Worm (Caenorhabditis elegans) whole organism, L4 larva: ENCODE results near the gene M176.4.

ENCODE experiments used
- Y48G9A.11 ChIP-seq: fragments of 200-800 bp; sonication (Bioruptor generic); IDR thresholded peaks from 2 replicates; pipeline ENCODE4 v1.3.6; 2022; ENCODE audit warnings: missing genetic modification reagents, missing genetic modification characterization, missing compliant biosample characterization
- egl-43 ChIP-seq: fragments of 200-800 bp; sonication (Bioruptor generic); IDR thresholded peaks from 2 replicates; pipeline ENCODE4 v1.3.6; 2022; ENCODE audit warnings: missing genetic modification reagents, missing genetic modification characterization, missing compliant biosample characterization
- fkh-10 ChIP-seq: fragments of 150-350 bp; optimal IDR thresholded peaks from 2 replicates; lab custom pipeline; 2014; ENCODE audit warnings: missing biosample characterization, missing genetic modification reagents, missing genetic modification characterization
- lin-13 ChIP-seq: fragments of 150-350 bp; optimal IDR thresholded peaks from 2 replicates; lab custom pipeline; 2014; ENCODE audit warnings: missing biosample characterization, missing genetic modification reagents, missing genetic modification characterization
- lsy-2 ChIP-seq, 2 experiments: fragments of 150-350 bp in 1 of 2; sonication (generic microtip) in 1 of 2; optimal IDR thresholded peaks; 2 replicates each; lab custom pipeline; 2014 to 2017; ENCODE audit warnings: missing biosample characterization in 2 of 2, missing genetic modification characterization in 2 of 2
- nhr-10 ChIP-seq: fragments of 150-350 bp; optimal IDR thresholded peaks from 2 replicates; lab custom pipeline; 2014; ENCODE audit warnings: missing biosample characterization, missing genetic modification characterization
- nhr-11 ChIP-seq: fragments of 150-350 bp; optimal IDR thresholded peaks from 2 replicates; lab custom pipeline; 2014; ENCODE audit warnings: missing biosample characterization, missing genetic modification characterization
- nhr-48 ChIP-seq: sonication (generic microtip); optimal IDR thresholded peaks from 2 replicates; lab custom pipeline; 2016; ENCODE audit warnings: mild to moderate bottlenecking, missing genetic modification characterization, missing compliant biosample characterization
- pha-4 ChIP-seq, 2 experiments: fragments of 150-350 bp in 1 of 2; fragments of 200-800 bp in 1 of 2; sonication (Bioruptor generic) in 1 of 2; IDR thresholded peaks in 1 of 2; optimal IDR thresholded peaks in 1 of 2; 2 replicates each; pipeline versions ENCODE4 v1.3.6 to Lab custom; 2014 to 2022; ENCODE audit warnings: missing genetic modification characterization in 2 of 2, missing genetic modification reagents in 2 of 2, missing biosample characterization in 1 of 2, missing compliant biosample characterization in 1 of 2
- unc-130 ChIP-seq: sonication (generic microtip); optimal IDR thresholded peaks from 2 replicates; lab custom pipeline; 2016; ENCODE audit warnings: missing genetic modification reagents, missing genetic modification characterization, missing compliant biosample characterization
- unc-39 ChIP-seq: sonication (generic microtip); optimal IDR thresholded peaks from 2 replicates; lab custom pipeline; 2017; ENCODE audit warnings: missing biosample characterization, missing genetic modification characterization
- vab-7 ChIP-seq: fragments of 200-800 bp; sonication (Bioruptor generic); IDR thresholded peaks from 2 replicates; pipeline ENCODE4 v1.3.6; 2022; ENCODE audit warnings: missing genetic modification reagents, missing genetic modification characterization, missing compliant biosample characterization
- zfp-3 ChIP-seq: fragments of 200-800 bp; sonication (Bioruptor generic); conservative IDR thresholded peaks from 2 replicates; pipeline ENCODE4 v1.3.6; 2022; ENCODE audit warnings: missing genetic modification reagents, missing genetic modification characterization, missing compliant biosample characterization
- zip-11 ChIP-seq: fragments of 200-800 bp; sonication (Bioruptor generic); IDR thresholded peaks from 2 replicates; pipeline ENCODE4 v1.3.6; 2022; ENCODE audit warnings: missing genetic modification characterization, missing compliant biosample characterization

DNA sequence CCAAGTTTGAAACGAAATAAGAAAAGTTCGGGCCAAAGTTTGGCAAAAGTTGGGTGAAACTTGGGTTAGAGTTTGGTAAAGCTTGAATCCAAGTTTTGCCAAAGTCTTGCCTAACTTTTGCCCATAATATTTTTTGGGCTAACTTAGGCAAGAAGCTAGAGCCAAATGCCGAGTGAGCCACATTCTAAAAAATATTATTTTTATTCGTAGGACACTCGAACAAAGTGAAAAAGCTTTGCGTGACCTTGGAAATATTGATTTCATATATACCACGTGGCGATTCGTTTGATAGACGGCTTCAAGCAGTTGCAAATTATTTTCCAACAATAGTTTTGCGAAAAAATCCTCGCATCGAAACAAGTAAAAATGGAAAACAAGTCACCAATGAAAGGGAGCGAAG, 14.3 kb upstream of the M176.4 start, which contains the start of gene Y51B9A.5:
- TF ChIP-seq nhr-10 (tag; lab: Kevin White, UChicago) (no peak), fkh-10 (GFP tag; lab: Kevin White, UChicago) (no peak), unc-39 (tag; lab: Kevin White, UChicago) (no peak), lin-13 (no peak), zip-11 (GFP tag; lab: Robert Waterston, UW) (no peak), lsy-2 (tag; optimal IDR thresholded peaks at IDR 0.05; lab: Kevin White, UChicago) (no peak), unc-130 (GFP tag; lab: Kevin White, UChicago) (no peak), egl-43 (GFP tag; lab: Robert Waterston, UW) (no peak), zfp-3 (no peak), Y48G9A.11 (GFP tag; lab: Robert Waterston, UW) (no peak), nhr-11 (no peak), pha-4 (GFP tag; IDR thresholded peaks at IDR 0.05; lab: Robert Waterston, UW) (no peak), pha-4 (tag; optimal IDR thresholded peaks at IDR 0.05; lab: Kevin White, UChicago) (no peak), vab-7 (GFP tag; lab: Robert Waterston, UW) (no peak), nhr-48 (tag; lab: Kevin White, UChicago) (no peak)
